Worm (Caenorhabditis elegans) whole organism, L2 larva: ENCODE data around the gene zak-1.

Experiments used
- C34F6.9 ChIP-seq: fragments of 150-350 bp; optimal IDR thresholded peaks from 2 replicates; lab custom pipeline; 2014; ENCODE audit warnings: missing biosample characterization, missing genetic modification characterization
- F13H6.1 ChIP-seq: sonication (generic microtip); optimal IDR thresholded peaks from 2 replicates; lab custom pipeline; 2016; ENCODE audit warnings: missing genetic modification characterization, missing compliant biosample characterization
- R02D3.7 ChIP-seq: fragments of 150-350 bp; optimal IDR thresholded peaks from 2 replicates; lab custom pipeline; 2014; ENCODE audit warnings: missing biosample characterization, missing genetic modification characterization
- ZK546.5 ChIP-seq: sonication (generic microtip); optimal IDR thresholded peaks from 2 replicates; lab custom pipeline; 2017; ENCODE audit warnings: missing biosample characterization, missing genetic modification characterization
- aly-2 ChIP-seq: fragments of 150-350 bp; optimal IDR thresholded peaks from 2 replicates; lab custom pipeline; 2014; ENCODE audit warnings: missing biosample characterization, missing genetic modification characterization
- ama-1 ChIP-seq: fragments of 150-350 bp; optimal IDR thresholded peaks from 2 replicates; lab custom pipeline; 2018; ENCODE audit warnings: inconsistent platforms
- blmp-1 ChIP-seq: sonication (generic microtip); optimal IDR thresholded peaks from 2 replicates; lab custom pipeline; 2017; ENCODE audit warnings: missing genetic modification characterization, mild to moderate bottlenecking, missing compliant biosample characterization, antibody characterized with exemption, moderate library complexity; ENCODE audit not compliant: insufficient read depth
- ceh-16 ChIP-seq: fragments of 150-350 bp; optimal IDR thresholded peaks from 2 replicates; lab custom pipeline; 2014; ENCODE audit warnings: missing biosample characterization, missing genetic modification characterization
- ceh-82 ChIP-seq: fragments of 150-350 bp; optimal IDR thresholded peaks from 2 replicates; lab custom pipeline; 2014; ENCODE audit warnings: missing biosample characterization, missing genetic modification characterization
- crh-2 ChIP-seq: sonication (generic microtip); optimal IDR thresholded peaks from 2 replicates; lab custom pipeline; 2017; ENCODE audit warnings: missing biosample characterization, missing genetic modification characterization
- dmd-4 ChIP-seq: sonication (generic microtip); optimal IDR thresholded peaks from 2 replicates; lab custom pipeline; 2017; ENCODE audit warnings: missing biosample characterization, missing genetic modification characterization
- egl-27 ChIP-seq: sonication (generic microtip); optimal IDR thresholded peaks from 3 replicates; lab custom pipeline; 2017; ENCODE audit warnings: missing biosample characterization, missing genetic modification reagents, missing genetic modification characterization
- elt-3 ChIP-seq: sonication (generic microtip); optimal IDR thresholded peaks from 2 replicates; lab custom pipeline; 2017; ENCODE audit warnings: missing biosample characterization, missing genetic modification characterization
- gmeb-1 ChIP-seq: fragments of 150-350 bp; optimal IDR thresholded peaks from 2 replicates; lab custom pipeline; 2014; ENCODE audit warnings: missing biosample characterization, missing genetic modification characterization
- lin-11 ChIP-seq: fragments of 150-350 bp; sonication (generic microtip); optimal IDR thresholded peaks from 2 replicates; lab custom pipeline; 2014; ENCODE audit warnings: missing biosample characterization, missing genetic modification characterization, inconsistent platforms, mixed read lengths
- lin-13 ChIP-seq: fragments of 150-350 bp; optimal IDR thresholded peaks from 2 replicates; lab custom pipeline; 2014; ENCODE audit warnings: missing biosample characterization, missing genetic modification reagents, missing genetic modification characterization
- lin-39 ChIP-seq: fragments of 150-350 bp; optimal IDR thresholded peaks from 2 replicates; lab custom pipeline; 2014; ENCODE audit warnings: missing biosample characterization, missing genetic modification reagents, missing genetic modification characterization
- lsy-2 ChIP-seq, 2 experiments: fragments of 150-350 bp in 1 of 2; sonication (generic microtip) in 1 of 2; optimal IDR thresholded peaks; 2 replicates each; lab custom pipeline; 2014 to 2017; ENCODE audit warnings: missing biosample characterization in 2 of 2, missing genetic modification characterization in 2 of 2
- mbf-1 ChIP-seq: sonication (generic microtip); optimal IDR thresholded peaks from 2 replicates; lab custom pipeline; 2017; ENCODE audit warnings: missing biosample characterization, missing genetic modification characterization
- mdl-1 ChIP-seq, 2 experiments: fragments of 150-350 bp in 1 of 2; sonication (generic microtip) in 1 of 2; optimal IDR thresholded peaks; 2 replicates each; lab custom pipeline; 2017; ENCODE audit warnings: missing biosample characterization in 2 of 2, missing genetic modification characterization in 2 of 2
- nhr-10 ChIP-seq: sonication (generic microtip); optimal IDR thresholded peaks from 2 replicates; lab custom pipeline; 2017; ENCODE audit warnings: missing biosample characterization, missing genetic modification characterization
- nhr-11 ChIP-seq: fragments of 150-350 bp; optimal IDR thresholded peaks from 2 replicates; lab custom pipeline; 2014; ENCODE audit warnings: missing biosample characterization, missing genetic modification characterization
- nhr-129 ChIP-seq: fragments of 150-350 bp; optimal IDR thresholded peaks from 2 replicates; lab custom pipeline; 2014; ENCODE audit warnings: missing biosample characterization, missing genetic modification characterization
- nhr-21 ChIP-seq: fragments of 150-350 bp; optimal IDR thresholded peaks from 2 replicates; lab custom pipeline; 2014; ENCODE audit warnings: missing biosample characterization, missing genetic modification characterization
- nhr-237 ChIP-seq: fragments of 150-350 bp; optimal IDR thresholded peaks from 2 replicates; lab custom pipeline; 2014; ENCODE audit warnings: missing biosample characterization, missing genetic modification characterization
- nhr-77 ChIP-seq: fragments of 150-350 bp; optimal IDR thresholded peaks from 2 replicates; lab custom pipeline; 2014; ENCODE audit warnings: missing biosample characterization, missing genetic modification characterization
- peb-1 ChIP-seq: fragments of 150-350 bp; optimal IDR thresholded peaks from 2 replicates; lab custom pipeline; 2014; ENCODE audit warnings: missing biosample characterization, missing genetic modification characterization
- sem-4 ChIP-seq: fragments of 150-350 bp; optimal IDR thresholded peaks from 2 replicates; lab custom pipeline; 2014; ENCODE audit warnings: missing biosample characterization, missing genetic modification reagents, missing genetic modification characterization
- skn-1 ChIP-seq: sonication (generic microtip); optimal IDR thresholded peaks from 2 replicates; lab custom pipeline; 2017; ENCODE audit warnings: missing biosample characterization, missing genetic modification characterization
- sma-3 ChIP-seq: sonication (generic microtip); optimal IDR thresholded peaks from 2 replicates; lab custom pipeline; 2016; ENCODE audit warnings: missing genetic modification reagents, missing genetic modification characterization, missing compliant biosample characterization
- sma-9 ChIP-seq, 2 experiments: fragments of 150-350 bp in 1 of 2; sonication (generic microtip) in 1 of 2; optimal IDR thresholded peaks; 2 replicates each; lab custom pipeline; 2014 to 2016; ENCODE audit warnings: missing genetic modification characterization in 2 of 2, mild to moderate bottlenecking in 1 of 2, missing biosample characterization in 1 of 2, missing compliant biosample characterization in 1 of 2, missing genetic modification reagents in 1 of 2, moderate library complexity in 1 of 2
- snpc-4 ChIP-seq: fragments of 150-350 bp; optimal IDR thresholded peaks from 2 replicates; lab custom pipeline; 2014; ENCODE audit warnings: missing biosample characterization, missing genetic modification characterization
- unc-39 ChIP-seq: fragments of 150-350 bp; optimal IDR thresholded peaks from 2 replicates; lab custom pipeline; 2014; ENCODE audit warnings: missing biosample characterization, missing genetic modification characterization
- unc-62 ChIP-seq: fragments of 150-350 bp; optimal IDR thresholded peaks from 2 replicates; lab custom pipeline; 2014; ENCODE audit warnings: missing biosample characterization, missing genetic modification reagents, missing genetic modification characterization
- zag-1 ChIP-seq: fragments of 150-350 bp; optimal IDR thresholded peaks from 2 replicates; lab custom pipeline; 2014; ENCODE audit warnings: missing biosample characterization, missing genetic modification characterization
- ztf-1 ChIP-seq: fragments of 200-800 bp; sonication (Bioruptor generic); conservative IDR thresholded peaks from 2 replicates; pipeline ENCODE4 v1.3.6; 2022; ENCODE audit warnings: missing genetic modification characterization, missing compliant biosample characterization
- ztf-11 ChIP-seq: sonication (generic microtip); optimal IDR thresholded peaks from 2 replicates; lab custom pipeline; 2017; ENCODE audit warnings: missing biosample characterization, missing genetic modification characterization
- ztf-4 ChIP-seq: fragments of 150-350 bp; optimal IDR thresholded peaks from 2 replicates; lab custom pipeline; 2014; ENCODE audit warnings: missing biosample characterization, missing genetic modification characterization

The zak-1 gene

DNA sequence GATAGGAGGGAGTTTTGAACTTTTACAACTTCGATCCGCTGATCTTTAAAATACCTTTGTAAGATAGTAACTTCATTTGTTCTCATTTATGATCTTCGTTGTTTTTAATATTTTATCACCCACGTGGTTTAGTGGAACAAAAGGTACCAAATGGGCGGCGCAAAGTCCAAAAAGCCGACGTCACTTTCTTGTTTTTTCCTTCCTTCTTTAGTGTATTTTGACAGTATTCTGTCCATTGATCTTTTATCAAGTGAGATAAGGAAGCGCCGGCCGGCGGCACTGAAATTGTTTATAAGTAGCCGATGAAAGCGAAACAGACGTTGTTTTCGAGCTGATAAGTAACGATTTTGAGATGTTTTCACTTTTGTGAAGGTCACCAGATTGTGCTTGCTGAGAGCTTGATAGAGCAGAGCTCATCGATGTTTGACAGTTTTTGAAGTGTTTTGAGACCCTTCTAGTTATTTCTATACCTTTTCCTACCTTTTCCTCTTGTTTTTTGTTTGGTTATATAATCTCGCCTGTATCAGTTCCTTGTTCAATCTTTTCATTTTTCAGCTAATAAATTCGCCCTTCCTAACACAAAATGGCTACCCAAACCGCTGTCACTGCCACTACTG, 16.0 kb upstream of the zak-1 start, which contains the start of gene K04C2.3 (continued):
- peak in 1 of 2 experiments; percentile 10 for TF ChIP-seq lsy-2 (tag; optimal IDR thresholded peaks at IDR 0.05; lab: Kevin White, UChicago)
- no peak for TF ChIP-seq snpc-4 (tag; lab: Kevin White, UChicago)
- TF ChIP-seq mdl-1 (tag; optimal IDR thresholded peaks at IDR 0.05; lab: Kevin White, UChicago): no peak
- no peak for TF ChIP-seq egl-27 (tag; lab: Kevin White, UChicago)
- TF ChIP-seq nhr-77 (tag; lab: Kevin White, UChicago): no peak
- TF ChIP-seq ceh-82 (tag; lab: Kevin White, UChicago): no peak
- TF ChIP-seq blmp-1 (tag; lab: Kevin White, UChicago): peak; percentile 46
- no peak for TF ChIP-seq nhr-129 (tag; lab: Kevin White, UChicago)
- TF ChIP-seq nhr-11 (tag; lab: Kevin White, UChicago): no peak
- TF ChIP-seq lin-11 (tag; lab: Kevin White, UChicago): no peak
- no peak for TF ChIP-seq zag-1 (tag; lab: Kevin White, UChicago)
- no peak for TF ChIP-seq ZK546.5 (tag; lab: Kevin White, UChicago)
- no peak for TF ChIP-seq ceh-16 (tag; lab: Kevin White, UChicago)
- no peak for TF ChIP-seq sem-4 (tag; lab: Kevin White, UChicago)
- no peak for TF ChIP-seq R02D3.7 (tag; lab: Kevin White, UChicago)
- no peak for TF ChIP-seq aly-2 (tag; lab: Kevin White, UChicago)
- TF ChIP-seq lin-39: no peak
- TF ChIP-seq elt-3: no peak
- peak; percentile 11 for TF ChIP-seq nhr-21 (tag; lab: Kevin White, UChicago)
- TF ChIP-seq gmeb-1 (tag; lab: Kevin White, UChicago): no peak

DNA sequence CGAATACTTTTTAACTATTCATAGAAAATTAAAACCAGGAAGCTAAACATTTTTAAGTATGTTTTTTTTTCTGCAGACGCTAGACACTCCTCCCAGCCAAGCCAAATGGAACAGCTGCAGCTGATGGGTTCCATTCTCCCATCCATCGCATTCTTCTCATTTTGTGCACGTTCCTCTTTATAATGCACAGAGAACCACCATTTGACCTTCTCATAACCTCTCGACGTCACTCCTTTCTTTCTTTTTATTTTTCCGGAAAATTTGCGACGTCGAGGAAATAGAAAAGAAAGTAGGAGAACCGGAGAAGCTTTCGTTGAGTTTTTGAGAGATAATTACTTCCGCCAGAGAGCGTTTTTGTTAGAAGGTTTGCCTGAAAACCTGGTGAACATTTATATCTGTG, 15.1 kb upstream of the zak-1 start:
- TF ChIP-seq sma-3 (GFP tag; lab: Kevin White, UChicago) (no peak), C34F6.9 (tag; lab: Kevin White, UChicago) (peak; percentile 25), lsy-2 (tag; optimal IDR thresholded peaks at IDR 0.05; lab: Kevin White, UChicago) (peak in 1 of 2 experiments; percentile 23), sma-9 (GFP tag; optimal IDR thresholded peaks at IDR 0.05; lab: Kevin White, UChicago) (peak; percentile 27), sma-9 (tag; optimal IDR thresholded peaks at IDR 0.05; lab: Kevin White, UChicago) (no peak), sem-4 (tag; lab: Kevin White, UChicago) (peak; percentile 23), ama-1 (lab: Kevin White, UChicago) (peak; percentile 66), gmeb-1 (tag; lab: Kevin White, UChicago) (no peak), nhr-129 (tag; lab: Kevin White, UChicago) (peak; percentile 37), F13H6.1 (tag; lab: Kevin White, UChicago) (peak; percentile 40), dmd-4 (no peak), lin-13 (peak; percentile 27), ceh-82 (tag; lab: Kevin White, UChicago) (no peak), unc-39 (tag; lab: Kevin White, UChicago) (no peak), mbf-1 (tag; lab: Kevin White, UChicago) (no peak)

- TF ChIP-seq nhr-237 (no peak), crh-2 (tag; lab: Kevin White, UChicago) (no peak), C34F6.9 (tag; lab: Kevin White, UChicago) (peak; percentile 12), F13H6.1 (tag; lab: Kevin White, UChicago) (peak; percentile 24), ztf-1 (no peak), dmd-4 (no peak), unc-62 (GFP tag; lab: Kevin White, UChicago) (no peak), skn-1 (tag; lab: Kevin White, UChicago) (no peak), ztf-11 (tag; lab: Kevin White, UChicago) (no peak), nhr-129 (tag; lab: Kevin White, UChicago) (peak; percentile 69), ztf-4 (tag; lab: Kevin White, UChicago) (no peak), sma-9 (GFP tag; optimal IDR thresholded peaks at IDR 0.05; lab: Kevin White, UChicago) (peak; percentile 34), sma-9 (tag; optimal IDR thresholded peaks at IDR 0.05; lab: Kevin White, UChicago) (no peak), lsy-2 (tag; optimal IDR thresholded peaks at IDR 0.05; lab: Kevin White, UChicago) (peak in 1 of 2 experiments; percentile 47), peb-1 (tag; lab: Kevin White, UChicago) (no peak), ceh-82 (tag; lab: Kevin White, UChicago) (no peak), nhr-10 (tag; lab: Kevin White, UChicago) (no peak)
These were observed 14.5 kb upstream of the zak-1 start for ce11 chrIII:6871067-6871466.
